Worm (Caenorhabditis elegans) whole organism, mixed stage, embryonic: Measurements from ENCODE around the gene C36C5.4.

Experiments used
- ceh-83 ChIP-seq: fragments of 200-800 bp; sonication (Bioruptor generic); optimal IDR thresholded peaks from 2 replicates; lab custom pipeline; 2018; ENCODE audit warnings: mild to moderate bottlenecking, missing genetic modification characterization, missing compliant biosample characterization
- nhr-28 ChIP-seq: fragments of 150-350 bp; optimal IDR thresholded peaks from 2 replicates; lab custom pipeline; 2014; ENCODE audit warnings: missing biosample characterization, missing genetic modification characterization
- unc-39 ChIP-seq: fragments of 150-350 bp; optimal IDR thresholded peaks from 2 replicates; lab custom pipeline; 2014; ENCODE audit warnings: missing biosample characterization, missing genetic modification characterization
- unc-62 ChIP-seq: fragments of 150-350 bp; optimal IDR thresholded peaks from 2 replicates; lab custom pipeline; 2014; ENCODE audit warnings: missing biosample characterization, missing genetic modification reagents, missing genetic modification characterization
- ztf-11 ChIP-seq: fragments of 150-350 bp; optimal IDR thresholded peaks from 2 replicates; lab custom pipeline; 2014; ENCODE audit warnings: missing biosample characterization, missing genetic modification characterization

DNA sequence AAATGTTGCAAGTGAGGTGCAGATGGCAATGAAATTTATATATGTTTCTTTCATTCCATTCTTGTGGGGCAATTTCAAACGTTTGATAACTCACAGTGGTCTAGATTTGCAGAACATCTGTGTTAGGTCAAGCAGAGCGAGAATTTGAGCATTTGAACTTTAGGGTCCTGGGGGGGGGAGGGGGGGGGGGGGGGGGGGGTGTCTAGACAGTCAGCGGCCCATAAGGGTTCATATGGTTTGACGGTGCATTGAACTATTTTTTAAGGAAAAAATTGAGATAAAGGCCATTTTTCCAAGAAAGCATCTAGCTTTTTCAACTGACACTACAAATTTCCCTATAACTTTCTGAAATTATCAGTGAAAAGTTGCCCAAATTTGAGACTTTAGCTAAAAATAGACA lies 19.5 kb downstream of the C36C5.4 start:
- TF ChIP-seq ztf-11 (tag; lab: Kevin White, UChicago) = no peak
- TF ChIP-seq nhr-28 (tag; lab: Kevin White, UChicago) = no peak
- no peak for TF ChIP-seq ceh-83
- no peak for TF ChIP-seq unc-62 (GFP tag; lab: Kevin White, UChicago)
- TF ChIP-seq unc-39 = no peak
